Fruit fly (Drosophila melanogaster): Measurements from ENCODE around the gene kmg.
"Not testable (repeated sequence)": the region's sequence is repeated elsewhere in the genome, so short reads cannot be mapped to it uniquely, and the experiment has no call there.

DNA sequence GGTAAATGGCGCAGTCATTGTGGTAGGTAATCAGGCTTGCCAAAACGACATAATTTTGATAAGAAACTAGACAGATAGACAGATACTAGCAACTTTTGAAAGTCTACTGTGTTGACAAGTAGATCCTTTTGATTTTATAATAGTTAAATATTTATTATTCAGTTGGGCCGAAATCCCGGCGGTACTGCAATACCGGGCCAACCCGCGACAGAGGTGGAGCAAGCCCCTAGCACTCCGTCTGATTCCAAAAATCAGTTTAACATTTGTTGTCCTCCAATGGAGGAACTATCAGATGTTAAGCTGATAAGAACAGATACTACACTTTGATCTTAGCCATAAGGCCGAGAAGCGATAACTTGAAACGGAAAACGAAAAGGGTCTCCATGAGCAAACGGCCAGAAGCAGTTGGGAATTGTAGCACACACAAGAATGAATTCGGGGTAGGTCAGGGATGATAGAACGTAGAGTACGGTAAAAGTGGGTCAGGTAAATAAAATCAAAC, 51.5 kb downstream of the kmg start, which contains the start of gene CG15482:
- TF ChIP-seq Mnt (GFP tag; optimal IDR thresholded peaks at IDR 0.05); CG12768 (GFP tag; optimal IDR thresholded peaks at IDR 0.05); CG1620 (GFP tag; optimal IDR thresholded peaks at IDR 0.05); toe (GFP tag; optimal IDR thresholded peaks at IDR 0.05); Crg-1 (GFP tag; optimal IDR thresholded peaks at IDR 0.05); bab1 (GFP tag; optimal IDR thresholded peaks at IDR 0.05); cic (GFP tag; optimal IDR thresholded peaks at IDR 0.05); CG11617 (GFP tag; optimal IDR thresholded peaks at IDR 0.05); CG7101 (tag; optimal IDR thresholded peaks at IDR 0.05); tj (GFP tag; optimal IDR thresholded peaks at IDR 0.05): not testable (repeated sequence)
- TF ChIP-seq kay (GFP tag; ENCODE audit: borderline replicate concordance), result peak; percentile 54
